Worm (Caenorhabditis elegans) whole organism, L3 larva: ENCODE data around the gene pqn-94.

Source experiments
- ceh-28 ChIP-seq: fragments of 150-350 bp; optimal IDR thresholded peaks from 2 replicates; lab custom pipeline; 2014; ENCODE audit warnings: missing biosample characterization, missing genetic modification reagents, missing genetic modification characterization
- elt-3 ChIP-seq, 3 experiments: fragments of 150-350 bp in 1 of 3; sonication (generic microtip) in 2 of 3; optimal IDR thresholded peaks; 2 replicates in 2 of 3; 4 replicates in 1 of 3; lab custom pipeline; 2014 to 2017; ENCODE audit warnings: missing biosample characterization in 3 of 3, missing genetic modification characterization in 3 of 3
- nhr-12 ChIP-seq: fragments of 150-350 bp; optimal IDR thresholded peaks from 2 replicates; lab custom pipeline; 2014; ENCODE audit warnings: missing biosample characterization, missing genetic modification characterization
- snpc-4 ChIP-seq: fragments of 150-350 bp; optimal IDR thresholded peaks from 2 replicates; lab custom pipeline; 2014; ENCODE audit warnings: missing biosample characterization, missing genetic modification characterization

- TF ChIP-seq snpc-4 (tag; lab: Kevin White, UChicago): no peak
- TF ChIP-seq elt-3 (tag; optimal IDR thresholded peaks at IDR 0.05; lab: Kevin White, UChicago): no peak
- TF ChIP-seq ceh-28 (tag; lab: Kevin White, UChicago): no peak
- TF ChIP-seq nhr-12 (tag; lab: Kevin White, UChicago): no peak
Measured at ce11 chrV:20282827-20283226, 3.2 kb upstream of the pqn-94 start.
